Fruit fly (Drosophila melanogaster) whole organism, embryonic: ENCODE results near the gene CycC.

Experiments used
- CG1832 ChIP-seq: fragments of 200-800 bp; sonication (Bioruptor generic); optimal IDR thresholded peaks from 2 replicates; lab custom pipeline; 2017; ENCODE audit warnings: missing biosample characterization, mild to moderate bottlenecking, missing genetic modification characterization, inconsistent platforms
- CG8478 ChIP-seq: fragments of >200 bp; optimal IDR thresholded peaks from 2 replicates; lab custom pipeline; 2018
- Lim3 ChIP-seq: fragments of 200-800 bp; sonication (Bioruptor generic); IDR thresholded peaks from 2 replicates; pipeline ENCODE4 v1.3.6; 2022; ENCODE audit warnings: missing biosample characterization, missing genetic modification characterization
- al ChIP-seq: fragments of 200-800 bp; sonication (Bioruptor generic); IDR thresholded peaks from 2 replicates; pipeline ENCODE4 v1.3.6; 2022; ENCODE audit warnings: missing biosample characterization, missing genetic modification characterization
- crol ChIP-seq: fragments of 200-800 bp; sonication (Bioruptor generic); IDR thresholded peaks from 2 replicates; pipeline ENCODE4 v1.3.6; 2022; ENCODE audit warnings: missing biosample characterization, missing genetic modification characterization
- lilli ChIP-seq: fragments of 200-800 bp; sonication (Bioruptor generic); optimal IDR thresholded peaks from 3 replicates; lab custom pipeline; 2016; ENCODE audit warnings: missing biosample characterization, missing genetic modification characterization
- nerfin-2 ChIP-seq: fragments of 200-800 bp; sonication (Bioruptor generic); IDR thresholded peaks from 2 replicates; pipeline ENCODE4 v1.3.6; 2022; ENCODE audit warnings: missing biosample characterization, missing genetic modification characterization; ENCODE audit not compliant: partially characterized antibody
- odd ChIP-seq: fragments of 200-800 bp; sonication (Bioruptor generic); optimal IDR thresholded peaks from 2 replicates; lab custom pipeline; 2017; ENCODE audit warnings: missing biosample characterization, mild to moderate bottlenecking, missing genetic modification characterization
- pan ChIP-seq, 4 experiments: fragments of >200 bp in 3 of 4; fragments of 200-800 bp in 1 of 4; sonication (Bioruptor generic) in 1 of 4; optimal IDR thresholded peaks in 3 of 4; IDR thresholded peaks in 1 of 4; 2 replicates each; pipeline versions ENCODE4 v1.3.6 to Lab custom; 2017 to 2022; ENCODE audit warnings: missing biosample characterization in 2 of 4, missing genetic modification characterization in 2 of 4, mixed read lengths in 1 of 4
- prd ChIP-seq, 3 experiments: fragments of >200 bp in 2 of 3; fragments of 200-800 bp in 1 of 3; sonication (Bioruptor generic) in 1 of 3; optimal IDR thresholded peaks in 2 of 3; IDR thresholded peaks in 1 of 3; 2 replicates in 2 of 3; 3 replicates in 1 of 3; pipeline versions ENCODE4 v1.3.6 to Lab custom; 2017 to 2022; ENCODE audit warnings: missing biosample characterization in 1 of 3, missing genetic modification characterization in 1 of 3

DNA sequence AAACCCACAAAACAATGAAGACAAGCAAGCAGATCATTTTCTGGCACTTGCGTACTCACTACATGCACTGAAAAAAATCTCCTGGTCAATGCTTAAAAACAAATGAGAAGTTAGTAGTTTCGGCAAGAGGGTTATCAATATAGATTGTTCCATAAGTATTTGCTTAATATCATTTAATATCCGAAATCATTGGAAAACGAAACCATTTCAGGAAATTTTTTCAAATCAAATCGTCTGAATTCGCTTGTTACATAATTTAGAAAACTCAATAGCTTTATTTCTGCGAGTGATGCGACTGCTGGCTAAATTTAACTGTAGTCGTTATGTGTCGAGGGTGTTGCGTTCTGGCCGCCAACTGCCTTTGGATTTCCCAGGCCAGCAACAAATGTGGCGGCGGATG is 11.9 kb downstream of the CycC start:
- TF ChIP-seq Lim3 (no peak), crol (no peak), odd (no peak), lilli (GFP tag; lab: Kevin White, UChicago) (peak; percentile 14), al (GFP tag; lab: Robert Waterston, UW) (no peak), prd (optimal IDR thresholded peaks at IDR 0.05; lab: Kevin White, UChicago) (no peak), prd (GFP tag; IDR thresholded peaks at IDR 0.05; lab: Robert Waterston, UW) (no peak), nerfin-2 (GFP tag; lab: Robert Waterston, UW) (no peak), CG1832 (GFP tag; lab: Kevin White, UChicago) (no peak), CG8478 (lab: Kevin White, UChicago) (no peak), pan (optimal IDR thresholded peaks at IDR 0.05; lab: Kevin White, UChicago) (no peak), pan (GFP tag; optimal IDR thresholded peaks at IDR 0.05 in 1 of 2, IDR thresholded peaks at IDR 0.05 in 1 of 2) (no peak)
